Fruit fly (Drosophila melanogaster) whole organism, adult: ENCODE results near the gene CG45489.
A peak's percentile ranks its signal among the peaks of the same experiment; 100 is the strongest.
"Not testable (repeated sequence)": the region's sequence is repeated elsewhere in the genome, so short reads cannot be mapped to it uniquely, and the experiment has no call there.

ENCODE experiments used
- CG11617 ChIP-seq: fragments of 200-800 bp; sonication (Bioruptor generic); optimal IDR thresholded peaks from 2 replicates; lab custom pipeline; 2017; ENCODE audit warnings: mild to moderate bottlenecking, missing biosample characterization, missing genetic modification reagents, missing genetic modification characterization
- CG12768 ChIP-seq: fragments of 200-800 bp; sonication (Bioruptor generic); optimal IDR thresholded peaks from 2 replicates; lab custom pipeline; 2017; ENCODE audit warnings: missing biosample characterization, missing genetic modification characterization, mild to moderate bottlenecking, moderate library complexity, missing genetic modification reagents
- CG14711 ChIP-seq: fragments of 200-800 bp; sonication (Bioruptor generic); optimal IDR thresholded peaks from 2 replicates; lab custom pipeline; 2018; ENCODE audit warnings: missing biosample characterization, mild to moderate bottlenecking, missing genetic modification characterization, moderate library complexity
- CG1620 ChIP-seq: fragments of 200-800 bp; sonication (Bioruptor generic); optimal IDR thresholded peaks from 2 replicates; lab custom pipeline; 2016; ENCODE audit warnings: missing biosample characterization, missing genetic modification characterization
- CG33017 ChIP-seq: fragments of 200-800 bp; sonication (Bioruptor generic); optimal IDR thresholded peaks from 2 replicates; lab custom pipeline; 2018; ENCODE audit warnings: missing biosample characterization, mild to moderate bottlenecking, missing genetic modification characterization, moderate library complexity
- CG5204 ChIP-seq: fragments of 200-800 bp; sonication (Bioruptor generic); optimal IDR thresholded peaks from 2 replicates; lab custom pipeline; 2016; ENCODE audit warnings: missing biosample characterization, missing genetic modification characterization
- CG7045 ChIP-seq: fragments of 200-800 bp; sonication (Bioruptor generic); optimal IDR thresholded peaks from 2 replicates; lab custom pipeline; 2017; ENCODE audit warnings: missing biosample characterization, mild to moderate bottlenecking, missing genetic modification characterization
- CG7101 ChIP-seq: fragments of 200-800 bp; sonication (Bioruptor generic); optimal IDR thresholded peaks from 2 replicates; lab custom pipeline; 2018; ENCODE audit warnings: missing biosample characterization, mild to moderate bottlenecking, missing genetic modification characterization, moderate library complexity
- Clk ChIP-seq: fragments of 200-800 bp; sonication (Bioruptor generic); optimal IDR thresholded peaks from 2 replicates; lab custom pipeline; 2017; ENCODE audit warnings: missing biosample characterization, missing genetic modification characterization
- Crg-1 ChIP-seq: fragments of 200-800 bp; sonication (Bioruptor generic); optimal IDR thresholded peaks from 2 replicates; lab custom pipeline; 2016; ENCODE audit warnings: missing biosample characterization, missing genetic modification characterization
- Hr96 ChIP-seq: fragments of 200-800 bp; sonication (Bioruptor generic); optimal IDR thresholded peaks from 2 replicates; lab custom pipeline; 2016; ENCODE audit warnings: missing biosample characterization, missing genetic modification characterization
- Mnt ChIP-seq: fragments of 200-800 bp; sonication (Bioruptor generic); optimal IDR thresholded peaks from 2 replicates; lab custom pipeline; 2016; ENCODE audit warnings: missing biosample characterization, mild to moderate bottlenecking, missing genetic modification characterization
- bab1 ChIP-seq: fragments of 200-800 bp; sonication (Bioruptor generic); optimal IDR thresholded peaks from 3 replicates; lab custom pipeline; 2019; ENCODE audit warnings: missing biosample characterization, mild to moderate bottlenecking, missing genetic modification characterization, moderate library complexity
- cic ChIP-seq: fragments of 200-800 bp; sonication (Bioruptor generic); optimal IDR thresholded peaks from 2 replicates; lab custom pipeline; 2017; ENCODE audit warnings: missing biosample characterization, mild to moderate bottlenecking, missing genetic modification characterization, moderate library complexity
- cnc ChIP-seq, 2 experiments: fragments of >200 bp; optimal IDR thresholded peaks; 2 replicates each; lab custom pipeline; 2017
- kay ChIP-seq: fragments of 200-800 bp; sonication (Bioruptor generic); peaks from one replicate; lab custom pipeline; 2016; ENCODE audit warnings: missing biosample characterization, missing genetic modification characterization, borderline replicate concordance
- ovo ChIP-seq: fragments of 200-800 bp; sonication (Bioruptor generic); optimal IDR thresholded peaks from 2 replicates; lab custom pipeline; 2016; ENCODE audit warnings: missing biosample characterization, missing genetic modification characterization
- pad ChIP-seq: fragments of 200-800 bp; sonication (Bioruptor generic); optimal IDR thresholded peaks from 3 replicates; lab custom pipeline; 2017; ENCODE audit warnings: missing biosample characterization, missing genetic modification characterization, mild to moderate bottlenecking, moderate library complexity, missing genetic modification reagents
- tj ChIP-seq: fragments of 200-800 bp; sonication (Bioruptor generic); optimal IDR thresholded peaks from 3 replicates; lab custom pipeline; 2017; ENCODE audit warnings: missing biosample characterization, mild to moderate bottlenecking, missing genetic modification characterization, moderate library complexity
- toe ChIP-seq: fragments of 200-800 bp; sonication (Bioruptor generic); optimal IDR thresholded peaks from 2 replicates; lab custom pipeline; 2016; ENCODE audit warnings: missing biosample characterization, missing genetic modification characterization

CG45489 gene

DNA sequence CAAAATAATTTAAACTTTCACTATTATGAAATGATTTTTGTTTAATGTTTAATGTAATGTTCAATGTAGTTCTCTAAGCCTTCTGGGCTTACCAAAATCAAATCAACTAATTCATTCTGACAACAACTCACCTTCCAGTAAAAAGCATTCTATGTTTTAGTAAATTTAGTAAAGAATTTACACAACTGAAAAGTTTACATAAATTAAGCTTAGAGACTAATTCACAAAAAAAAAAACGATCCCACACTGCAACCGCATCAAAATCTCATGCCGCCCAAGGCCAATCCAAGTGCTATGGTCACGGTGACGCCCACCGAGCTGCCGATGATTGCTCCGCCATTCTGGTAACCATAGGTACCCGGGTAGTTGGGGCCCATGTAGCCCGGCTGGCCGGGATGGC lies at the start of gene CG45489:
TSS of gene CG45489 (minus strand) at position 101 of the 400 bp plus-strand sequence.
- TF ChIP-seq CG14711 (tag; lab: Kevin White, UChicago); CG12768; ovo (GFP tag; lab: Kevin White, UChicago): not testable (repeated sequence)

DNA sequence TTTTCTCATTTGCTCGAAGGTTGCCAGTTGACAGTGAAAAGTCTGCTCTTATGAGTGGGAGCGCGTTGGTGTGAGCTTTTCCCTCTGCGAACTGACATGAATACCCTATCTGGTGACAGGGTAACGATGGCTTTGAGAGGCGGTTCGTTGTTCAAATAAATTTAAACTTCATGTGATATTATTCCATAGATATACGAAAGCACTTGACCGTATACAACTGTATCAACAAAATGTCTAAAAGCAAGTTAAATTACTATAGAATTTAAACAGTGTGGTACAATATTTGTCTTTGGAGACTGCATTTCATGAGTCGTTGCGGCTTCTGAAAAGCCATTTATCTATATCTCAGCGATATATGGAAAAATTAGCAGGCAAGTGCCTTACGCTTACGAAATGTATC lies 35.2 kb upstream of the CG45489 start:
- TF ChIP-seq Crg-1 (no peak), bab1 (no peak), CG5204 (GFP tag; lab: Kevin White, UChicago) (peak; percentile 25), Clk (GFP tag; lab: Kevin White, UChicago) (no peak), CG14711 (tag; lab: Kevin White, UChicago) (no peak), pad (GFP tag; lab: Kevin White, UChicago) (no peak), toe (GFP tag; lab: Kevin White, UChicago) (no peak), ovo (GFP tag; lab: Kevin White, UChicago) (no peak), tj (GFP tag; lab: Kevin White, UChicago) (no peak), CG33017 (tag; lab: Kevin White, UChicago) (peak; percentile 28), CG7101 (tag; lab: Kevin White, UChicago) (no peak), CG12768 (no peak), kay (GFP tag; lab: Kevin White, UChicago) (no peak), CG7045 (GFP tag; lab: Kevin White, UChicago) (no peak), cic (no peak), CG1620 (no peak), CG11617 (GFP tag; lab: Kevin White, UChicago) (peak; percentile 23), Mnt (GFP tag; lab: Kevin White, UChicago) (no peak), cnc (optimal IDR thresholded peaks at IDR 0.05; lab: Kevin White, UChicago) (no peak), Hr96 (GFP tag; lab: Kevin White, UChicago) (peak; percentile 0)

DNA sequence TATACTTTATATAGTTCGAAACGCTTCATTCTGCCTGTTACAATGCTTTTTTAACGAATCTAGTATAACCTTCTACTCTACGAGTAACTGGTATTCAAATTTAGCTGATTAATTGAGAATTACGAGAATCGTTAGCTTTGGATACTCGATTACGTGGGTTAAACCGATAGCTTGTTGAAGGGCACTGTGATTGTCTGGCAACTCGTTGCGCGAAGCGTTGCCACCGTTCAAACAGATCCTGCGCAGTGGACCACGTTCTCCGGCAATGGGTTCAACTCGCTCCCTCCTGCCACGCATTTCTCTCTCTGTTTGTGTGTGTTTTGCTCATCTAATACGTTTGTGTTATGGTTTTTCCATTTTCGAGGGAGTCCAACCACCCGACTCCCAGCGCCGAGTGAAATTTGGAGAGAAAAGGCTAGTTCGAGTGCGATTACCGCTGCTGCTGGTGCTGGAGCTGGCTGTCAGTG lies 31.9 kb upstream of the CG45489 start, which contains the start of gene Nep3:
TSS of gene Nep3 (plus strand) at position 417 of the 467 bp plus-strand sequence.
- TF ChIP-seq CG33017 (tag; lab: Kevin White, UChicago) (no peak), kay (GFP tag; lab: Kevin White, UChicago) (no peak), CG1620 (no peak), Crg-1 (no peak), CG11617 (GFP tag; lab: Kevin White, UChicago) (no peak), Clk (GFP tag; lab: Kevin White, UChicago) (no peak), ovo (GFP tag; lab: Kevin White, UChicago) (no peak), cic (no peak), pad (GFP tag; lab: Kevin White, UChicago) (no peak), CG14711 (tag; lab: Kevin White, UChicago) (no peak), bab1 (no peak), toe (GFP tag; lab: Kevin White, UChicago) (no peak), tj (GFP tag; lab: Kevin White, UChicago) (no peak), CG7045 (GFP tag; lab: Kevin White, UChicago) (no peak), Mnt (GFP tag; lab: Kevin White, UChicago) (no peak), CG7101 (tag; lab: Kevin White, UChicago) (no peak), CG12768 (no peak), Hr96 (GFP tag; lab: Kevin White, UChicago) (no peak)

DNA sequence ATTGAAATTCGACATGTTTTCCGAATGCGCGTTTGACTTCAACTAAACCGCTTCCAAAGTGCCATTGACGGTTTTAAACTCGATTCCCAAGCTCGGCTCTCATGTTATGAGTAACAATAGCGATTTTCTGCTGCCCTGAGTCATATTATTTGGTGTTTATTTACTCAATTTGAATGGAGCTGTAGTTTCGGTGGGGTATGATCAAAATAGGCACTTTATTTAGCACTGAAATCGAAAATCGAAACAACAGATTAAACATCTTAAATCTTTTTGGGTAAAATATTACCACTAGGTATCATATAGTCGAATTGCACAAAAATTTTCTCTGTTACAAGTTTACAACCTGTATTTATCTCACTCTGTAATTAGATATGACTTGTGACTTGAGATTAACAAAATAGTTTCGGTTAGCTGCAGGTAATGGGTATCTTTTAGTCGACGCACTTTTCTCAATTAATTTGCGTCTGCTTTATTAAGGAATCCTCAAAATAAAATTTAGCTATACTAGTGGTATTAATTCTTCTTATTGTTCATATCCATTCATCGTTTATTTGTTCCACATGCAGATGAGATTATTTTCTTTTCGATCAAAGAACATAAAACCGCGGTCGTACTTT lies 30.5 kb upstream of the CG45489 start, which contains the start of gene CG12655:
TSS of gene CG12655 (minus strand) at position 51 of the 617 bp plus-strand sequence.
- TF ChIP-seq CG33017 (tag; lab: Kevin White, UChicago) (no peak), cnc (optimal IDR thresholded peaks at IDR 0.05; lab: Kevin White, UChicago) (no peak), cic (no peak), pad (GFP tag; lab: Kevin White, UChicago) (no peak), Hr96 (GFP tag; lab: Kevin White, UChicago) (no peak), kay (GFP tag; lab: Kevin White, UChicago) (no peak), CG5204 (GFP tag; lab: Kevin White, UChicago) (no peak), tj (GFP tag; lab: Kevin White, UChicago) (no peak)

DNA sequence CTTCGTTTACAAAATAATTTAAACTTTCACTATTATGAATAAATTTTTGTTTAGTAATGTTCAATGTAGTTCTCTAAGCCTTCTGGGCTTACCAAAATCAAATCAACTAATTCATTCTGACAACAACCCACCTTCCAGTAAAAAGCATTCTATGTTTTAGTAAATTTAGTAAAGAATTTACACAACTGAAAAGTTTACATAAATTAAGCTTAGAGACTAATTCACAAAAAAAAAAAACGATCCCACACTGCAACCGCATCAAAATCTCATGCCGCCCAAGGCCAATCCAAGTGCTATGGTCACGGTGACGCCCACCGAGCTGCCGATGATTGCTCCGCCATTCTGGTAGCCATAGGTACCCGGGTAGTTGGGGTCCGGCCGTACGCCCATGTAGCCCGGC lies 29.3 kb upstream of the CG45489 start, which contains the start of gene CG43784:
TSS of gene CG43784 (minus strand) at position 101 of the 400 bp plus-strand sequence.
- TF ChIP-seq cnc (optimal IDR thresholded peaks at IDR 0.05; lab: Kevin White, UChicago); Crg-1; Hr96 (GFP tag; lab: Kevin White, UChicago): not testable (repeated sequence)

DNA sequence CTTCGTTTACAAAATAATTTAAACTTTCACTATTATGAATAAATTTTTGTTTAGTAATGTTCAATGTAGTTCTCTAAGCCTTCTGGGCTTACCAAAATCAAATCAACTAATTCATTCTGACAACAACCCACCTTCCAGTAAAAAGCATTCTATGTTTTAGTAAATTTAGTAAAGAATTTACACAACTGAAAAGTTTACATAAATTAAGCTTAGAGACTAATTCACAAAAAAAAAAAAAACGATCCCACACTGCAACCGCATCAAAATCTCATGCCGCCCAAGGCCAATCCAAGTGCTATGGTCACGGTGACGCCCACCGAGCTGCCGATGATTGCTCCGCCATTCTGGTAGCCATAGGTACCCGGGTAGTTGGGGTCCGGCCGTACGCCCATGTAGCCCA lies 24.5 kb upstream of the CG45489 start, which contains the start of gene CG45494:
TSS of gene CG45494 (minus strand) at position 101 of the 400 bp plus-strand sequence.
- not testable (repeated sequence) for TF ChIP-seq tj (GFP tag; lab: Kevin White, UChicago); CG14711 (tag; lab: Kevin White, UChicago); ovo (GFP tag; lab: Kevin White, UChicago)

DNA sequence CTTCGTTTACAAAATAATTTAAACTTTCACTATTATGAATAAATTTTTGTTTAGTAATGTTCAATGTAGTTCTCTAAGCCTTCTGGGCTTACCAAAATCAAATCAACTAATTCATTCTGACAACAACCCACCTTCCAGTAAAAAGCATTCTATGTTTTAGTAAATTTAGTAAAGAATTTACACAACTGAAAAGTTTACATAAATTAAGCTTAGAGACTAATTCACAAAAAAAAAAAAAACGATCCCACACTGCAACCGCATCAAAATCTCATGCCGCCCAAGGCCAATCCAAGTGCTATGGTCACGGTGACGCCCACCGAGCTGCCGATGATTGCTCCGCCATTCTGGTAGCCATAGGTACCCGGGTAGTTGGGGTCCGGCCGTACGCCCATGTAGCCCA lies 19.8 kb upstream of the CG45489 start, which contains the start of gene CG45493:
TSS of gene CG45493 (minus strand) at position 101 of the 400 bp plus-strand sequence.
- TF ChIP-seq CG7101 (tag; lab: Kevin White, UChicago); Hr96 (GFP tag; lab: Kevin White, UChicago); CG7045 (GFP tag; lab: Kevin White, UChicago): not testable (repeated sequence)
